Worm (Caenorhabditis elegans): Measurements from ENCODE around the gene nspc-17.
A peak's percentile ranks its signal among the peaks of the same experiment; 100 is the strongest.

Gene nspc-17

ce11 chrX:14489945-14490344 lies 35.0 kb downstream of the nspc-17 start, which contains the start of gene his-24 (continued):
- no peak for TF ChIP-seq hlh-26 (GFP tag; conservative IDR thresholded peaks at IDR 0.05)
- no peak for TF ChIP-seq lsl-1 (GFP tag; optimal IDR thresholded peaks at IDR 0.05)
- TF ChIP-seq lin-35 (GFP tag; optimal IDR thresholded peaks at IDR 0.05) = no peak
- TF ChIP-seq sdz-38 (tag; optimal IDR thresholded peaks at IDR 0.05) = no peak
- TF ChIP-seq egrh-3 (GFP tag; IDR thresholded peaks at IDR 0.05) = no peak
- TF ChIP-seq akir-1 (GFP tag; optimal IDR thresholded peaks at IDR 0.05) = no peak
- no peak for TF ChIP-seq him-1 (tag; optimal IDR thresholded peaks at IDR 0.05)
- TF ChIP-seq ztf-25 (GFP tag; IDR thresholded peaks at IDR 0.05) = no peak
- peak; percentile 3 for TF ChIP-seq repo-1 (tag; optimal IDR thresholded peaks at IDR 0.05)
- no peak for TF ChIP-seq lir-1 (GFP tag; conservative IDR thresholded peaks at IDR 0.05)
- TF ChIP-seq egl-18 (GFP tag; IDR thresholded peaks at IDR 0.05) = peak; percentile 5; the same call in 1 of the 2 replicates
- no peak for TF ChIP-seq nhr-27 (tag; optimal IDR thresholded peaks at IDR 0.05)
- no peak for TF ChIP-seq unc-62 (GFP tag; optimal IDR thresholded peaks at IDR 0.05)
- TF ChIP-seq lin-54 (GFP tag; optimal IDR thresholded peaks at IDR 0.05) = no peak
- no peak for TF ChIP-seq hsf-1 (GFP tag; IDR thresholded peaks at IDR 0.05)
- no peak for TF ChIP-seq F33H1.4 (GFP tag; IDR thresholded peaks at IDR 0.05)
- no peak for TF ChIP-seq nhr-179 (tag; optimal IDR thresholded peaks at IDR 0.05)
- no peak for TF ChIP-seq rpc-1 (optimal IDR thresholded peaks at IDR 0.05)
- no peak for TF ChIP-seq rpc-1 (tag; optimal IDR thresholded peaks at IDR 0.05)
- no peak for TF ChIP-seq ceh-91 (GFP tag; IDR thresholded peaks at IDR 0.05)
- peak; percentile 24 for TF ChIP-seq ama-1 (optimal IDR thresholded peaks at IDR 0.05)
- no peak for TF ChIP-seq ama-1 (GFP tag; optimal IDR thresholded peaks at IDR 0.05)
- TF ChIP-seq D2030.7 (GFP tag; IDR thresholded peaks at IDR 0.05) = no peak
- TF ChIP-seq aptf-2 (GFP tag; conservative IDR thresholded peaks at IDR 0.05) = no peak
- TF ChIP-seq zim-3 (tag; optimal IDR thresholded peaks at IDR 0.05) = no peak
- no peak for TF ChIP-seq aptf-3 (GFP tag; IDR thresholded peaks at IDR 0.05)
- TF ChIP-seq ztf-6 (GFP tag; IDR thresholded peaks at IDR 0.05) = 0 out of 2 replicates have a peak, but pooled peaks have one; percentile 43
- no peak for TF ChIP-seq Y95B8A.8 (GFP tag; IDR thresholded peaks at IDR 0.05)
- no peak for TF ChIP-seq F49E8.2 (tag; optimal IDR thresholded peaks at IDR 0.05; ENCODE audit: insufficient read depth)
- TF ChIP-seq C17E4.6 (GFP tag; IDR thresholded peaks at IDR 0.05) = no peak
- peak; percentile 97 for TF ChIP-seq pbrm-1 (GFP tag; IDR thresholded peaks at IDR 0.05)
- TF ChIP-seq ztf-3 (GFP tag; optimal IDR thresholded peaks at IDR 0.05) = no peak
- TF ChIP-seq F22D6.2 (tag; optimal IDR thresholded peaks at IDR 0.05) = no peak
- TF ChIP-seq Y79H2A.3 (GFP tag; conservative IDR thresholded peaks at IDR 0.05) = no peak
- TF ChIP-seq Y53G8AR.9 (GFP tag; conservative IDR thresholded peaks at IDR 0.05) = no peak
- no peak for TF ChIP-seq tlf-1 (GFP tag; optimal IDR thresholded peaks at IDR 0.05)
- no peak for TF ChIP-seq lag-1 (GFP tag; IDR thresholded peaks at IDR 0.05)
- no peak for TF ChIP-seq ceh-58 (GFP tag; IDR thresholded peaks at IDR 0.05)
- TF ChIP-seq F55B11.4 (tag; optimal IDR thresholded peaks at IDR 0.05; ENCODE audit: borderline replicate concordance, insufficient read depth) = no peak
- no peak for TF ChIP-seq B0261.1 (tag; optimal IDR thresholded peaks at IDR 0.05)
- TF ChIP-seq madf-10 (tag; optimal IDR thresholded peaks at IDR 0.05) = no peak
- peak; percentile 62 for TF ChIP-seq K11D2.4 (GFP tag; IDR thresholded peaks at IDR 0.05)
- TF ChIP-seq snpc-1.3 (tag; optimal IDR thresholded peaks at IDR 0.05; ENCODE audit: insufficient read depth) = no peak
- TF ChIP-seq B0035.1 (tag; optimal IDR thresholded peaks at IDR 0.05) = no peak
- no peak for TF ChIP-seq F57C9.4 (tag; optimal IDR thresholded peaks at IDR 0.05)
- TF ChIP-seq F10E7.11 (tag; optimal IDR thresholded peaks at IDR 0.05) = no peak
- TF ChIP-seq B0336.3 (GFP tag; IDR thresholded peaks at IDR 0.05) = no peak
- TF ChIP-seq lin-26 (GFP tag; IDR thresholded peaks at IDR 0.05) = 0 out of 2 replicates have a peak, but pooled peaks have one; percentile 8
- TF ChIP-seq ccch-3 (GFP tag; optimal IDR thresholded peaks at IDR 0.05) = no peak
- no peak for TF ChIP-seq let-607 (tag; optimal IDR thresholded peaks at IDR 0.05)

All from whole organism, young adult.